Worm (Caenorhabditis elegans) whole organism, L2 larva: ENCODE measurements around the gene R07E4.5.

ENCODE experiments used
- aly-2 ChIP-seq: fragments of 150-350 bp; optimal IDR thresholded peaks from 2 replicates; lab custom pipeline; 2014; ENCODE audit warnings: missing biosample characterization, missing genetic modification characterization
- elt-1 ChIP-seq: fragments of 150-350 bp; optimal IDR thresholded peaks from 2 replicates; lab custom pipeline; 2014; ENCODE audit warnings: missing biosample characterization, missing genetic modification characterization
- lin-13 ChIP-seq: fragments of 150-350 bp; optimal IDR thresholded peaks from 2 replicates; lab custom pipeline; 2014; ENCODE audit warnings: missing biosample characterization, missing genetic modification reagents, missing genetic modification characterization
- lin-39 ChIP-seq: fragments of 150-350 bp; optimal IDR thresholded peaks from 2 replicates; lab custom pipeline; 2014; ENCODE audit warnings: missing biosample characterization, missing genetic modification reagents, missing genetic modification characterization
- nhr-237 ChIP-seq: fragments of 150-350 bp; optimal IDR thresholded peaks from 2 replicates; lab custom pipeline; 2014; ENCODE audit warnings: missing biosample characterization, missing genetic modification characterization
- ztf-11 ChIP-seq: sonication (generic microtip); optimal IDR thresholded peaks from 2 replicates; lab custom pipeline; 2017; ENCODE audit warnings: missing biosample characterization, missing genetic modification characterization

DNA sequence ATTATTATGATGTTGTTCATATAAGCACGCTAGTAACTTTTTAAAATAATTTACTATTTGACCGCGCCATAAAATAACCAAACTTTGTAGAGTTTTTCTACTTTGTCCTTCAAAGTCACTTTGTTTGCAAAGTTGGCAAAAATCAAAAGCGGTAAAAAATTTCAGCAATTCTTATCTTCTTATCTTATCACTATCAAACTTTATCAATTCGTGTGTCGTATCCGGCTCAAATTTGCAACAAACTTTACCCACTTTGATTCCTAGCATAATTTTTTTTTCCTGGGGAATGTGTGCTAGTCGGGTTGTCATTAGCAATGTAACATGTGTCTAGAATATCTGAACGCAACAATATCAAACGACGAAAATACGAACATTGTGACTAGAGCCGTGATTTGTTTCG is 32.7 kb upstream of the R07E4.5 start:
- no peak for TF ChIP-seq lin-13 (GFP tag; lab: Kevin White, UChicago)
- TF ChIP-seq ztf-11 (tag; lab: Kevin White, UChicago): no peak
- TF ChIP-seq elt-1 (tag; lab: Kevin White, UChicago): no peak
- TF ChIP-seq lin-39: no peak
- no peak for TF ChIP-seq nhr-237 (tag; lab: Kevin White, UChicago)
- TF ChIP-seq aly-2 (tag; lab: Kevin White, UChicago): no peak
